Worm (Caenorhabditis elegans): ENCODE measurements around the gene esyt-2.

The esyt-2 gene

ce11 chrIII:6251511-6251910 is 20.7 kb upstream of the esyt-2 start, which contains the start of gene amdh-1:
amdh-1 (plus strand) TSS chrIII:6251811.
- TF ChIP-seq ceh-9 (tag; optimal IDR thresholded peaks at IDR 0.05) (no peak), unc-3 (GFP tag; conservative IDR thresholded peaks at IDR 0.05) (no peak), unc-3 (tag; optimal IDR thresholded peaks at IDR 0.05) (no peak), pqm-1 (tag; optimal IDR thresholded peaks at IDR 0.05) (no peak), ceh-2 (tag; optimal IDR thresholded peaks at IDR 0.05) (no peak), ceh-18 (tag; optimal IDR thresholded peaks at IDR 0.05) (no peak), lin-11 (tag; optimal IDR thresholded peaks at IDR 0.05) (no peak), unc-42 (tag; optimal IDR thresholded peaks at IDR 0.05) (no peak), F13H6.1 (tag; optimal IDR thresholded peaks at IDR 0.05) (no peak), nhr-232 (tag; optimal IDR thresholded peaks at IDR 0.05) (no peak), fkh-10 (GFP tag; optimal IDR thresholded peaks at IDR 0.05) (no peak), ceh-14 (tag; optimal IDR thresholded peaks at IDR 0.05) (no peak), C38D4.7 (GFP tag; optimal IDR thresholded peaks at IDR 0.05) (no peak), sdc-2 (tag; optimal IDR thresholded peaks at IDR 0.05) (no peak), ets-4 (tag; optimal IDR thresholded peaks at IDR 0.05) (no peak), pros-1 (tag; optimal IDR thresholded peaks at IDR 0.05) (no peak), ceh-24 (tag; optimal IDR thresholded peaks at IDR 0.05) (no peak), npax-4 (tag; optimal IDR thresholded peaks at IDR 0.05) (no peak)

- TF ChIP-seq ref-2 (tag; optimal IDR thresholded peaks at IDR 0.05) (no peak), unc-86 (tag; optimal IDR thresholded peaks at IDR 0.05) (no peak), C08G9.2 (tag; optimal IDR thresholded peaks at IDR 0.05) (no peak), tbx-7 (tag; optimal IDR thresholded peaks at IDR 0.05) (no peak), zip-5 (tag; optimal IDR thresholded peaks at IDR 0.05) (no peak), K02D7.2 (tag; optimal IDR thresholded peaks at IDR 0.05) (no peak), mec-3 (tag; optimal IDR thresholded peaks at IDR 0.05; ENCODE audit: borderline replicate concordance) (no peak), pros-1 (tag; optimal IDR thresholded peaks at IDR 0.05) (no peak), gmeb-2 (tag; optimal IDR thresholded peaks at IDR 0.05) (no peak), elt-2 (tag; optimal IDR thresholded peaks at IDR 0.05) (no peak), sox-2 (GFP tag; IDR thresholded peaks at IDR 0.05) (no peak), nhr-232 (tag; optimal IDR thresholded peaks at IDR 0.05) (no peak), hlh-30 (tag; optimal IDR thresholded peaks at IDR 0.05; ENCODE audit: insufficient read depth) (no peak), ceh-22 (tag; optimal IDR thresholded peaks at IDR 0.05) (no peak), hlh-8 (tag; optimal IDR thresholded peaks at IDR 0.05) (no peak), elt-4 (tag; optimal IDR thresholded peaks at IDR 0.05) (no peak), tbx-2 (tag; optimal IDR thresholded peaks at IDR 0.05) (no peak), ceh-19 (GFP tag; optimal IDR thresholded peaks at IDR 0.05) (no peak), che-1 (tag; optimal IDR thresholded peaks at IDR 0.05) (no peak), unc-3 (GFP tag; conservative IDR thresholded peaks at IDR 0.05) (no peak), unc-3 (tag; optimal IDR thresholded peaks at IDR 0.05) (no peak)
Observed at ce11 chrIII:6248064-6248687, 17.4 kb upstream of the esyt-2 start, which contains the start of the genes gen-1 and stt-3. gen-1 (minus strand) TSS chrIII:6248158. stt-3 (plus strand) TSS chrIII:6248637.

ce11 chrIII:6245728-6246127 is 15.0 kb upstream of the esyt-2 start, which contains the start of gene bcas-2:
bcas-2 (minus strand) TSS chrIII:6245828.
- no peak for TF ChIP-seq madf-2 (tag; optimal IDR thresholded peaks at IDR 0.05)
- no peak for TF ChIP-seq hlh-6 (tag; optimal IDR thresholded peaks at IDR 0.05)
- TF ChIP-seq hlh-8 (tag; optimal IDR thresholded peaks at IDR 0.05): no peak
- TF ChIP-seq ceh-45 (GFP tag; IDR thresholded peaks at IDR 0.05): no peak
- no peak for TF ChIP-seq ceh-19 (GFP tag; optimal IDR thresholded peaks at IDR 0.05)
- TF ChIP-seq ceh-22 (tag; optimal IDR thresholded peaks at IDR 0.05): no peak
- no peak for TF ChIP-seq pat-9 (tag; optimal IDR thresholded peaks at IDR 0.05)
- TF ChIP-seq ceh-30 (tag; optimal IDR thresholded peaks at IDR 0.05): no peak
- TF ChIP-seq pha-2 (tag; optimal IDR thresholded peaks at IDR 0.05): no peak
- TF ChIP-seq ceh-14 (tag; optimal IDR thresholded peaks at IDR 0.05): no peak
- no peak for TF ChIP-seq C38D4.7 (GFP tag; optimal IDR thresholded peaks at IDR 0.05)

Data from whole organism, late embryonic.